In the genomic region with DNA sequence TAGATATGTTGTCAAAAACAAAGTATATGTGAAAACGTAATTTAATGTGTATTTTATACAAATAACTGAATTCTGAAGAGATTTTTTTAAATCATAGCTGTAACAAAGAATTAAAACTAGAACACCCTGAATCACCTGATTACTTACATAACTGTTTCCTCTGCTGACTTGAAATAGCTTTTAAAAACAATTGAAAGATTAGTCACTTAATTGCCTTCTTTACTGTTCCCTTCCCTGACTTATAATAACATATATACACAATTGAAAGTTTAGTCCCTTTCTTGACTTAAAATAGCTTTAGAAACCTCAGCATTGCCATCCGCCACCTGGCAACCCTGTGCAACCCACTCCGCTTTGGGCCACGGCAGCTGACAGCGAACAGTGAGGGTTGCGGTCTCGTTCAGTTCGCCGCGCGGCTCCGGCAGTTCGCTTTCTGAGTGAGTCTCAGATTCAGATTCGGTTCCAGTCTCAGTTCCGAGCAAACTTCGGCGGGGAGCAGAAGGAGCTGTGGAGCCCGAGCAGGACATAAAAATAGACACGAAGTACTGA, we compare ENCODE assay signal across 5 fruit fly cellular contexts.
TF ChIP-seq lines count a peak whose summit lies in the region.

TSS of gene CG34384 (plus strand) at position 381 of the 549 bp plus-strand sequence.

- no peak for TF ChIP-seq CTCF in whole organism, embryonic (GFP tag; optimal IDR thresholded peaks at IDR 0.05; lab: Kevin White, UChicago)

TF ChIP-seq in whole organism, adult, 20 proteins besides CTCF, POLR2A, EP300 and RAD21 (continues in another document):
- peak; percentile 22 for TF ChIP-seq CG14711 (tag; optimal IDR thresholded peaks at IDR 0.05; lab: Kevin White, UChicago)
- peak; percentile 74 for TF ChIP-seq CG7045 (GFP tag; optimal IDR thresholded peaks at IDR 0.05; lab: Kevin White, UChicago)
- TF ChIP-seq toe (GFP tag; optimal IDR thresholded peaks at IDR 0.05; lab: Kevin White, UChicago) = peak; percentile 70
- TF ChIP-seq CG5204 (GFP tag; optimal IDR thresholded peaks at IDR 0.05; lab: Kevin White, UChicago) = peak; percentile 76
- TF ChIP-seq pad (GFP tag; optimal IDR thresholded peaks at IDR 0.05; lab: Kevin White, UChicago) = peak; percentile 36
- peak; percentile 40 for TF ChIP-seq CG11617 (GFP tag; optimal IDR thresholded peaks at IDR 0.05; lab: Kevin White, UChicago)
- no peak for TF ChIP-seq ovo (GFP tag; optimal IDR thresholded peaks at IDR 0.05; lab: Kevin White, UChicago)
- TF ChIP-seq Crg-1 (GFP tag; optimal IDR thresholded peaks at IDR 0.05; lab: Kevin White, UChicago) = no peak
- no peak for TF ChIP-seq CG1620 (GFP tag; optimal IDR thresholded peaks at IDR 0.05; lab: Kevin White, UChicago)
- peak; percentile 4 for TF ChIP-seq tj (GFP tag; optimal IDR thresholded peaks at IDR 0.05; lab: Kevin White, UChicago)
- TF ChIP-seq CG7101 (tag; optimal IDR thresholded peaks at IDR 0.05; lab: Kevin White, UChicago) = no peak
- peak; percentile 42 for TF ChIP-seq Hr96 (GFP tag; optimal IDR thresholded peaks at IDR 0.05; lab: Kevin White, UChicago)
- no peak for TF ChIP-seq Clk (GFP tag; optimal IDR thresholded peaks at IDR 0.05; lab: Kevin White, UChicago)
- TF ChIP-seq bab1 (GFP tag; optimal IDR thresholded peaks at IDR 0.05; lab: Kevin White, UChicago) = no peak
- TF ChIP-seq CG33017 (tag; optimal IDR thresholded peaks at IDR 0.05; lab: Kevin White, UChicago) = peak; percentile 34
- no peak for TF ChIP-seq cnc (optimal IDR thresholded peaks at IDR 0.05; lab: Kevin White, UChicago)
- TF ChIP-seq Mnt (GFP tag; optimal IDR thresholded peaks at IDR 0.05; lab: Kevin White, UChicago) = no peak

TF ChIP-seq in whole organism, embryonic, 481 proteins besides CTCF, POLR2A, EP300 and RAD21 (continues in another document):
- TF ChIP-seq Bgb (GFP tag; IDR thresholded peaks at IDR 0.05; lab: Robert Waterston, UW; ENCODE audit: partially characterized antibody) (no peak), ewg (GFP tag; optimal IDR thresholded peaks at IDR 0.05; lab: Kevin White, UChicago) (peak; percentile 2), Camta (GFP tag; optimal IDR thresholded peaks at IDR 0.05; lab: Kevin White, UChicago) (peak; percentile 46), Drgx (GFP tag; IDR thresholded peaks at IDR 0.05; lab: Robert Waterston, UW) (no peak), CG3847 (GFP tag; IDR thresholded peaks at IDR 0.05; lab: Robert Waterston, UW) (peak; percentile 29; the same call in 1 of the 2 replicates), chn (GFP tag; optimal IDR thresholded peaks at IDR 0.05; lab: Kevin White, UChicago) (no peak), rib (GFP tag; IDR thresholded peaks at IDR 0.05; lab: Robert Waterston, UW) (no peak), CG6854 (GFP tag; optimal IDR thresholded peaks at IDR 0.05; lab: Kevin White, UChicago) (peak; percentile 65), CG6689 (GFP tag; IDR thresholded peaks at IDR 0.05; lab: Robert Waterston, UW) (peak; percentile 30; the same call in 1 of the 2 replicates), CG34376 (GFP tag; optimal IDR thresholded peaks at IDR 0.05; lab: Kevin White, UChicago) (peak; percentile 80), CG16863 (GFP tag; optimal IDR thresholded peaks at IDR 0.05; lab: Kevin White, UChicago) (peak; percentile 41), Ets65A (GFP tag; lab: Kevin White, UChicago) (peak; percentile 85), CG10209 (GFP tag; optimal IDR thresholded peaks at IDR 0.05; lab: Kevin White, UChicago) (peak; percentile 33), Myb (GFP tag; optimal IDR thresholded peaks at IDR 0.05; lab: Kevin White, UChicago) (peak; percentile 12), eve (GFP tag; optimal IDR thresholded peaks at IDR 0.05; lab: Kevin White, UChicago) (no peak), Deaf1 (tag; optimal IDR thresholded peaks at IDR 0.05; lab: Kevin White, UChicago) (peak; percentile 89), PHDP (tag; optimal IDR thresholded peaks at IDR 0.05; lab: Kevin White, UChicago) (peak; percentile 16)

TF ChIP-seq in whole organism, prepupa, 60 proteins besides CTCF, POLR2A, EP300 and RAD21 (continues in another document):
- TF ChIP-seq ss (GFP tag; optimal IDR thresholded peaks at IDR 0.05; lab: Kevin White, UChicago) = peak; percentile 18 to 58
- TF ChIP-seq Eip75B (GFP tag; optimal IDR thresholded peaks at IDR 0.05; lab: Kevin White, UChicago) = peak; percentile 59
- TF ChIP-seq CG6163 (GFP tag; IDR thresholded peaks at IDR 0.05; lab: Robert Waterston, UW) = no peak
- peak; percentile 5 for TF ChIP-seq Ets21C (GFP tag; optimal IDR thresholded peaks at IDR 0.05; lab: Kevin White, UChicago)
- peak; percentile 19 for TF ChIP-seq CG8632 (GFP tag; optimal IDR thresholded peaks at IDR 0.05; lab: Kevin White, UChicago)
- TF ChIP-seq CG3032 (tag; optimal IDR thresholded peaks at IDR 0.05; lab: Kevin White, UChicago) = peak; percentile 49
- no peak for TF ChIP-seq net (GFP tag; optimal IDR thresholded peaks at IDR 0.05; lab: Kevin White, UChicago)
- TF ChIP-seq Hr39 (GFP tag; optimal IDR thresholded peaks at IDR 0.05; lab: Kevin White, UChicago) = peak; percentile 30
- TF ChIP-seq CG3919 (GFP tag; optimal IDR thresholded peaks at IDR 0.05; lab: Kevin White, UChicago) = peak; percentile 56
- TF ChIP-seq spab (GFP tag; optimal IDR thresholded peaks at IDR 0.05; lab: Kevin White, UChicago) = peak; percentile 60
- peak; percentile 19 for TF ChIP-seq CG34406 (GFP tag; optimal IDR thresholded peaks at IDR 0.05; lab: Kevin White, UChicago)
- peak; percentile 27 for TF ChIP-seq Hr4 (GFP tag; optimal IDR thresholded peaks at IDR 0.05; lab: Kevin White, UChicago)
- peak; percentile 27 for TF ChIP-seq cyc (GFP tag; optimal IDR thresholded peaks at IDR 0.05; lab: Kevin White, UChicago)
- TF ChIP-seq topi (GFP tag; optimal IDR thresholded peaks at IDR 0.05; lab: Kevin White, UChicago) = peak; percentile 42
- no peak for TF ChIP-seq CG15336 (GFP tag; IDR thresholded peaks at IDR 0.05; lab: Robert Waterston, UW)
- TF ChIP-seq svp (GFP tag; lab: Kevin White, UChicago) = peak; percentile 82
- TF ChIP-seq CG6854 (GFP tag; optimal IDR thresholded peaks at IDR 0.05; lab: Kevin White, UChicago) = no peak
- peak; percentile 21 for TF ChIP-seq Smox (GFP tag; optimal IDR thresholded peaks at IDR 0.05; lab: Kevin White, UChicago)

TF ChIP-seq in whole organism, pupa, 21 proteins besides CTCF, POLR2A, EP300 and RAD21:
- TF ChIP-seq Pif1A (GFP tag; optimal IDR thresholded peaks at IDR 0.05; lab: Kevin White, UChicago) (peak; percentile 21), CG10348 (GFP tag; IDR thresholded peaks at IDR 0.05; lab: Robert Waterston, UW) (no peak), CG15710 (tag; optimal IDR thresholded peaks at IDR 0.05; lab: Kevin White, UChicago) (peak; percentile 46), gl (tag; optimal IDR thresholded peaks at IDR 0.05; lab: Kevin White, UChicago) (no peak), CG8301 (tag; optimal IDR thresholded peaks at IDR 0.05; lab: Kevin White, UChicago) (peak; percentile 31), CG14655 (GFP tag; optimal IDR thresholded peaks at IDR 0.05; lab: Kevin White, UChicago) (peak; percentile 49), CG8159 (tag; optimal IDR thresholded peaks at IDR 0.05; lab: Kevin White, UChicago) (peak; percentile 71), CG34367 (tag; optimal IDR thresholded peaks at IDR 0.05; lab: Kevin White, UChicago) (no peak), Pif1B (GFP tag; optimal IDR thresholded peaks at IDR 0.05; lab: Kevin White, UChicago) (no peak), CG9948 (tag; optimal IDR thresholded peaks at IDR 0.05; lab: Kevin White, UChicago) (peak; percentile 23), rn (GFP tag; IDR thresholded peaks at IDR 0.05; lab: Robert Waterston, UW) (no peak), Snoo (tag; optimal IDR thresholded peaks at IDR 0.05; lab: Kevin White, UChicago) (no peak), CG12605 (GFP tag; IDR thresholded peaks at IDR 0.05; lab: Robert Waterston, UW) (no peak), CG4496 (GFP tag; IDR thresholded peaks at IDR 0.05; lab: Robert Waterston, UW) (no peak), EcR (GFP tag; optimal IDR thresholded peaks at IDR 0.05; lab: Kevin White, UChicago) (no peak), Ets98B (GFP tag; IDR thresholded peaks at IDR 0.05; lab: Robert Waterston, UW) (no peak), CG17806 (tag; optimal IDR thresholded peaks at IDR 0.05; lab: Kevin White, UChicago) (peak; percentile 16), CG32121 (GFP tag; IDR thresholded peaks at IDR 0.05; lab: Robert Waterston, UW) (no peak), CG13204 (GFP tag; optimal IDR thresholded peaks at IDR 0.05; lab: Kevin White, UChicago) (no peak), fd96Ca (GFP tag; IDR thresholded peaks at IDR 0.05; lab: Robert Waterston, UW) (no peak), D1 (tag; optimal IDR thresholded peaks at IDR 0.05; lab: Kevin White, UChicago) (no peak)

TF ChIP-seq in whole organism, wandering third instar larva, 38 proteins besides CTCF, POLR2A, EP300 and RAD21 (continues in another document):
- TF ChIP-seq rgr (GFP tag; optimal IDR thresholded peaks at IDR 0.05; lab: Kevin White, UChicago) (no peak), ey (GFP tag; optimal IDR thresholded peaks at IDR 0.05; lab: Kevin White, UChicago) (peak; percentile 19), Vsx2 (GFP tag; optimal IDR thresholded peaks at IDR 0.05; lab: Kevin White, UChicago; ENCODE audit: partially characterized antibody) (no peak), br (GFP tag; optimal IDR thresholded peaks at IDR 0.05; lab: Kevin White, UChicago) (peak; percentile 29), N (GFP tag; optimal IDR thresholded peaks at IDR 0.05; lab: Kevin White, UChicago) (no peak), foxo (GFP tag; optimal IDR thresholded peaks at IDR 0.05; lab: Kevin White, UChicago) (peak in 1 of 2 experiments; percentile 54), Myc (optimal IDR thresholded peaks at IDR 0.05; lab: Kevin White, UChicago) (no peak), Mio (GFP tag; optimal IDR thresholded peaks at IDR 0.05; lab: Kevin White, UChicago) (no peak), dl (GFP tag; optimal IDR thresholded peaks at IDR 0.05; lab: Kevin White, UChicago; ENCODE audit: insufficient read depth in 1 of 2, partially characterized antibody in 2 of 2) (no peak), jim (GFP tag; optimal IDR thresholded peaks at IDR 0.05; lab: Kevin White, UChicago) (no peak), Dfd (GFP tag; optimal IDR thresholded peaks at IDR 0.05; lab: Kevin White, UChicago) (no peak), fru (GFP tag; optimal IDR thresholded peaks at IDR 0.05; lab: Kevin White, UChicago) (peak; percentile 59), Jra (GFP tag; optimal IDR thresholded peaks at IDR 0.05; lab: Kevin White, UChicago) (no peak), pan (optimal IDR thresholded peaks at IDR 0.05; lab: Kevin White, UChicago) (no peak), dsf (GFP tag; optimal IDR thresholded peaks at IDR 0.05; lab: Kevin White, UChicago; ENCODE audit: borderline replicate concordance) (no peak), HLH106 (tag; optimal IDR thresholded peaks at IDR 0.05; lab: Kevin White, UChicago) (peak; percentile 50), CG9705 (GFP tag; optimal IDR thresholded peaks at IDR 0.05; lab: Kevin White, UChicago) (no peak), woc (GFP tag; optimal IDR thresholded peaks at IDR 0.05; lab: Kevin White, UChicago) (no peak), Sp1 (GFP tag; optimal IDR thresholded peaks at IDR 0.05; lab: Kevin White, UChicago) (peak; percentile 40), CG32264 (GFP tag; optimal IDR thresholded peaks at IDR 0.05; lab: Kevin White, UChicago) (no peak), Hr83 (GFP tag; optimal IDR thresholded peaks at IDR 0.05; lab: Kevin White, UChicago; ENCODE audit: poor library complexity, severe bottlenecking) (no peak)
